Worm (Caenorhabditis elegans) whole organism, mixed stage, embryonic: Measurements from ENCODE around the gene zmp-4.

Experiments used
- ceh-43 ChIP-seq: fragments of 200-800 bp; sonication (Bioruptor generic); optimal IDR thresholded peaks from 2 replicates; lab custom pipeline; 2018; ENCODE audit warnings: mild to moderate bottlenecking, missing genetic modification characterization, moderate library complexity, missing compliant biosample characterization
- ces-1 ChIP-seq: fragments of 150-350 bp; optimal IDR thresholded peaks from 2 replicates; lab custom pipeline; 2014; ENCODE audit warnings: missing biosample characterization, missing genetic modification reagents, missing genetic modification characterization
- elt-1 ChIP-seq: sonication (generic microtip); optimal IDR thresholded peaks from 2 replicates; lab custom pipeline; 2017; ENCODE audit warnings: missing genetic modification characterization, mild to moderate bottlenecking, missing compliant biosample characterization, antibody characterized with exemption, moderate library complexity, borderline replicate concordance; ENCODE audit not compliant: insufficient read depth
- elt-3 ChIP-seq: fragments of 150-350 bp; optimal IDR thresholded peaks from 2 replicates; lab custom pipeline; 2014; ENCODE audit warnings: missing biosample characterization, missing genetic modification characterization
- ham-2 ChIP-seq: fragments of 200-800 bp; sonication (Bioruptor generic); optimal IDR thresholded peaks from 2 replicates; lab custom pipeline; 2018; ENCODE audit warnings: mild to moderate bottlenecking, missing genetic modification characterization, missing compliant biosample characterization
- lsy-2 ChIP-seq: fragments of 150-350 bp; optimal IDR thresholded peaks from 2 replicates; lab custom pipeline; 2014; ENCODE audit warnings: missing biosample characterization, missing genetic modification characterization
- mep-1 ChIP-seq: fragments of 150-350 bp; optimal IDR thresholded peaks from 2 replicates; lab custom pipeline; 2017; ENCODE audit warnings: missing biosample characterization, missing genetic modification reagents, missing genetic modification characterization, inconsistent platforms
- nhr-12 ChIP-seq: fragments of 150-350 bp; optimal IDR thresholded peaks from 2 replicates; lab custom pipeline; 2014; ENCODE audit warnings: missing biosample characterization, missing genetic modification characterization
- nhr-237 ChIP-seq: fragments of 150-350 bp; optimal IDR thresholded peaks from 2 replicates; lab custom pipeline; 2014; ENCODE audit warnings: missing biosample characterization, missing genetic modification characterization
- nhr-76 ChIP-seq: sonication (generic microtip); optimal IDR thresholded peaks from 2 replicates; lab custom pipeline; 2017; ENCODE audit warnings: missing biosample characterization, missing genetic modification characterization
- snpc-4 ChIP-seq: fragments of 150-350 bp; optimal IDR thresholded peaks from 2 replicates; lab custom pipeline; 2014; ENCODE audit warnings: missing biosample characterization, missing genetic modification characterization
- tbx-8 ChIP-seq: fragments of 200-800 bp; sonication (Bioruptor generic); optimal IDR thresholded peaks from 2 replicates; lab custom pipeline; 2018; ENCODE audit warnings: mild to moderate bottlenecking, missing genetic modification characterization, moderate library complexity, missing compliant biosample characterization
- unc-62 ChIP-seq: fragments of 150-350 bp; optimal IDR thresholded peaks from 2 replicates; lab custom pipeline; 2014; ENCODE audit warnings: missing biosample characterization, missing genetic modification reagents, missing genetic modification characterization
- zip-8 ChIP-seq: fragments of 150-350 bp; optimal IDR thresholded peaks from 2 replicates; lab custom pipeline; 2014; ENCODE audit warnings: missing biosample characterization, missing genetic modification characterization

DNA sequence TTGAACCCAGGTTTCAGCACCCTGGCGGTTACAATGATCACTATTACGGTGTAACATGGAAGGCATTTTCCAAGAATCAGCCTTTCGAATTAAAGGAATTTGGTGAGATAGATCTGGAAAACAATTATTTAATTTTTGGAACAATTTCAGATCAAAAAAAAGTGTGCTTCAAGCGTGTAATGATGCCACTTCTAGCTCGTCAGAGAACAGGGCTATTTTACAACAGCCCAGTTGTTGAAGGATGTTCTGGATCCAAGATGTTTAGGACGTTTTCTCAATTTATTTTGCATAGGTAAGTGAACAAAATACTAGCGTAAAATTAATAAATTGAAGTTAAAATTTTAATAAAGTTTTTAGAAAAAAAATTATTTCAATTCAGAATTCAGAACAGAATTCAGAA, 20.5 kb downstream of the zmp-4 start:
- TF ChIP-seq nhr-237 (tag; lab: Kevin White, UChicago), result no peak
- no peak for TF ChIP-seq nhr-76 (tag; lab: Kevin White, UChicago)
- no peak for TF ChIP-seq lsy-2
- no peak for TF ChIP-seq snpc-4 (tag; lab: Kevin White, UChicago)
- no peak for TF ChIP-seq elt-1 (tag; lab: Kevin White, UChicago)
- no peak for TF ChIP-seq zip-8 (tag; lab: Kevin White, UChicago)
- no peak for TF ChIP-seq mep-1 (tag; lab: Kevin White, UChicago)
- TF ChIP-seq elt-3 (tag; lab: Kevin White, UChicago), result no peak
- TF ChIP-seq ceh-43 (GFP tag; lab: Kevin White, UChicago), result no peak
- no peak for TF ChIP-seq ham-2 (GFP tag; lab: Kevin White, UChicago)
- no peak for TF ChIP-seq tbx-8
- no peak for TF ChIP-seq ces-1
- no peak for TF ChIP-seq nhr-12 (tag; lab: Kevin White, UChicago)
- TF ChIP-seq unc-62 (GFP tag; lab: Kevin White, UChicago), result no peak
